Worm (Caenorhabditis elegans) whole organism, L4 larva: Measurements from ENCODE around the gene dmsr-16.

Experiments used
- R02D3.7 ChIP-seq: fragments of 150-350 bp; sonication (generic microtip); optimal IDR thresholded peaks from 3 replicates; lab custom pipeline; 2014; ENCODE audit warnings: missing biosample characterization, missing genetic modification characterization
- aly-2 ChIP-seq: sonication (generic microtip); optimal IDR thresholded peaks from 2 replicates; lab custom pipeline; 2018; ENCODE audit warnings: missing biosample characterization, missing genetic modification characterization
- egl-27 ChIP-seq: sonication (generic microtip); optimal IDR thresholded peaks from 3 replicates; lab custom pipeline; 2017; ENCODE audit warnings: missing biosample characterization, missing genetic modification reagents, missing genetic modification characterization
- mdl-1 ChIP-seq, 2 experiments: fragments of 150-350 bp in 1 of 2; sonication (generic microtip) in 1 of 2; optimal IDR thresholded peaks; 2 replicates each; lab custom pipeline; 2014 to 2017; ENCODE audit warnings: missing biosample characterization in 2 of 2, missing genetic modification characterization in 2 of 2
- nhr-10 ChIP-seq: fragments of 150-350 bp; optimal IDR thresholded peaks from 2 replicates; lab custom pipeline; 2014; ENCODE audit warnings: missing biosample characterization, missing genetic modification characterization

- TF ChIP-seq aly-2: no peak
- no peak for TF ChIP-seq egl-27 (tag; lab: Kevin White, UChicago)
- TF ChIP-seq R02D3.7: no peak
- no peak for TF ChIP-seq mdl-1 (tag; optimal IDR thresholded peaks at IDR 0.05; lab: Kevin White, UChicago)
- no peak for TF ChIP-seq nhr-10 (tag; lab: Kevin White, UChicago)
Measured at ce11 chrV:6839008-6839407, 30.1 kb upstream of the dmsr-16 start, which contains the start of gene hpo-8.
